Worm (Caenorhabditis elegans) whole organism, early embryonic: Measurements from ENCODE around the gene Y48A6B.14.

Experiments
- B0310.2 ChIP-seq: sonication (generic microtip); optimal IDR thresholded peaks from 2 replicates; lab custom pipeline; 2016; ENCODE audit warnings: mild to moderate bottlenecking, missing genetic modification characterization, missing compliant biosample characterization
- F13C5.2 ChIP-seq: sonication (generic microtip); optimal IDR thresholded peaks from 2 replicates; lab custom pipeline; 2017; ENCODE audit warnings: mild to moderate bottlenecking, missing genetic modification characterization, inconsistent platforms, missing compliant biosample characterization
- aly-1 ChIP-seq: sonication (generic microtip); optimal IDR thresholded peaks from 2 replicates; lab custom pipeline; 2016; ENCODE audit warnings: missing genetic modification characterization, missing compliant biosample characterization
- ama-1 ChIP-seq: fragments of 150-350 bp; optimal IDR thresholded peaks from 2 replicates; lab custom pipeline; 2014
- ceh-13 ChIP-seq: fragments of 200-800 bp; sonication (Bioruptor generic); optimal IDR thresholded peaks from 2 replicates; lab custom pipeline; 2018; ENCODE audit warnings: mild to moderate bottlenecking, missing genetic modification characterization, missing compliant biosample characterization
- ceh-36 ChIP-seq: sonication (generic microtip); optimal IDR thresholded peaks from 2 replicates; lab custom pipeline; 2016; ENCODE audit warnings: missing genetic modification characterization, inconsistent platforms, missing compliant biosample characterization
- ets-7 ChIP-seq: sonication (generic microtip); optimal IDR thresholded peaks from 2 replicates; lab custom pipeline; 2016; ENCODE audit warnings: missing genotype, missing genetic modification characterization, missing compliant biosample characterization
- flt-1 ChIP-seq: fragments of 200-800 bp; sonication (Bioruptor generic); IDR thresholded peaks from 2 replicates; pipeline ENCODE4 v1.3.6; 2022; ENCODE audit warnings: missing genetic modification characterization, missing compliant biosample characterization
- hmbx-1 ChIP-seq: sonication (generic microtip); optimal IDR thresholded peaks from 2 replicates; lab custom pipeline; 2016; ENCODE audit warnings: mild to moderate bottlenecking, missing genetic modification characterization, missing compliant biosample characterization
- hmg-4 ChIP-seq: fragments of 200-800 bp; sonication (Bioruptor generic); optimal IDR thresholded peaks from 2 replicates; lab custom pipeline; 2018; ENCODE audit warnings: mild to moderate bottlenecking, missing genetic modification characterization, missing compliant biosample characterization
- hnd-1 ChIP-seq: sonication (generic microtip); optimal IDR thresholded peaks from 2 replicates; lab custom pipeline; 2016; ENCODE audit warnings: missing genetic modification characterization, missing compliant biosample characterization
- pes-1 ChIP-seq: fragments of 200-800 bp; sonication (Bioruptor generic); IDR thresholded peaks from 2 replicates; pipeline ENCODE4 v1.3.6; 2022; ENCODE audit warnings: missing genetic modification reagents, missing genetic modification characterization, missing compliant biosample characterization
- scrt-1 ChIP-seq: fragments of 200-800 bp; sonication (Bioruptor generic); IDR thresholded peaks from 2 replicates; pipeline ENCODE4 v1.3.6; 2022; ENCODE audit warnings: missing genetic modification characterization, missing compliant biosample characterization
- sea-1 ChIP-seq: fragments of 200-800 bp; sonication (Bioruptor generic); conservative IDR thresholded peaks from 2 replicates; pipeline ENCODE4 v1.3.6; 2022; ENCODE audit warnings: missing genetic modification characterization, missing compliant biosample characterization
- tbx-11 ChIP-seq: fragments of 200-800 bp; sonication (Bioruptor generic); IDR thresholded peaks from 2 replicates; pipeline ENCODE4 v1.3.6; 2022; ENCODE audit warnings: missing genetic modification characterization, missing compliant biosample characterization
- tbx-37 ChIP-seq: fragments of 200-800 bp; sonication (Bioruptor generic); conservative IDR thresholded peaks from 2 replicates; pipeline ENCODE4 v1.3.6; 2022; ENCODE audit warnings: missing genetic modification reagents, missing genetic modification characterization, missing compliant biosample characterization
- tra-4 ChIP-seq: sonication (generic microtip); optimal IDR thresholded peaks from 2 replicates; lab custom pipeline; 2017; ENCODE audit warnings: missing genetic modification characterization, missing compliant biosample characterization

Y48A6B.14 gene

ce11 chrIII:11045196-11045595 is 13.8 kb downstream of the Y48A6B.14 start:
- TF ChIP-seq sea-1 (GFP tag; lab: Robert Waterston, UW), result no peak

- TF ChIP-seq ama-1 (lab: Kevin White, UChicago), result no peak
- no peak for TF ChIP-seq pes-1 (GFP tag; lab: Robert Waterston, UW)
- no peak for TF ChIP-seq hmg-4 (GFP tag; lab: Kevin White, UChicago)
- no peak for TF ChIP-seq hmbx-1 (tag; lab: Kevin White, UChicago)
- TF ChIP-seq tbx-37 (GFP tag; lab: Robert Waterston, UW), result no peak
- no peak for TF ChIP-seq scrt-1 (GFP tag; lab: Robert Waterston, UW)
- TF ChIP-seq tbx-11 (GFP tag; lab: Robert Waterston, UW), result no peak
- no peak for TF ChIP-seq flt-1 (GFP tag; lab: Robert Waterston, UW)
- no peak for TF ChIP-seq F13C5.2 (tag; lab: Kevin White, UChicago)
Observed at ce11 chrIII:11046549-11046948, 15.1 kb downstream of the Y48A6B.14 start.

DNA sequence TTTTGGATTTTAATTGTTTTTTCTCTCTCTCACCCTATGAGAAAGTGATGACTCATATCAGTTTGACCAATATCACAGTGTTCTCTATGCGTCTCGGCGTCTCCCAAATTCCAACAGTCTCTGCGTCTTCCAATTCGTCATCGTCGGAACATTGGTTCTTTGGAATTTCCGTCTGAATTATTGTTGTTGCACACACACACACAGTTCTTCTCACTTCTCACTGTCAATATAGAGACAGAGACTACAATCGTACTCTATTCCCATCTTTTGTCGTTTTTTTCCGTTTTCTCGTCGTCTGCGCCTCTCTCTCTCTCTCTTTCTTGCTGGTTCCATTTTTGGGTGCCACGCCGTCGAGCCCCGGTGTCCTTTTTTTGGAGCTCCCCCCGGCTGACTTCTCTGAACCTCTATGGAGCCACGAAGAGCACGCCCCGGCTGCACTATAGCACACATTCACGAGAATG is 19.3 kb downstream of the Y48A6B.14 start:
- TF ChIP-seq ceh-13 (GFP tag; lab: Kevin White, UChicago) (no peak), scrt-1 (GFP tag; lab: Robert Waterston, UW) (no peak), pes-1 (GFP tag; lab: Robert Waterston, UW) (no peak), ceh-36 (tag; lab: Kevin White, UChicago) (no peak), sea-1 (GFP tag; lab: Robert Waterston, UW) (no peak), hnd-1 (tag; lab: Kevin White, UChicago) (no peak)

DNA sequence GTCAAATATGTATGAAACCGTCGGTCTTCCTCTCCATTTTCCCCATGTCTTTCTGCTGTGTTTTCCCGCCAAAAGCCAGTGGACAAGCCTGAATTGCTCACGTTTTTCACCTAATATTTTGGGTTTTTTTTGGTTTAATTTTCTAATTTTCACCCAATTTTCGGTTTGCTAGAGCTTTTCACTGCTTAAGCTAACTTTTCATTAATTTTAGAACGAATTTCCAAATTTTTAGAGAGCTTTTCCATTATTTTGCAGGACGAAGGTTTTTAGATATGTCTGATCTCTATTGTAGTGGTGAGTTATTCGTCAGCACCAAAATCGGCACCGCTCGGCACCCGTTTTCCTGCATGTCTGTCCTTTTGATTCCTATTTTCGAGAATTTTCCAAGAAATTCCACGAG is 22.2 kb downstream of the Y48A6B.14 start:
- TF ChIP-seq aly-1 (tag; lab: Kevin White, UChicago) (no peak), F13C5.2 (tag; lab: Kevin White, UChicago) (no peak), ceh-36 (tag; lab: Kevin White, UChicago) (no peak), ets-7 (tag; lab: Kevin White, UChicago) (no peak), ama-1 (lab: Kevin White, UChicago) (no peak)

- no peak for TF ChIP-seq ama-1 (lab: Kevin White, UChicago)
- no peak for TF ChIP-seq flt-1 (GFP tag; lab: Robert Waterston, UW)
- no peak for TF ChIP-seq pes-1 (GFP tag; lab: Robert Waterston, UW)
- TF ChIP-seq aly-1 (tag; lab: Kevin White, UChicago), result no peak
- TF ChIP-seq sea-1 (GFP tag; lab: Robert Waterston, UW), result no peak
- TF ChIP-seq tbx-11 (GFP tag; lab: Robert Waterston, UW), result no peak
- no peak for TF ChIP-seq scrt-1 (GFP tag; lab: Robert Waterston, UW)
- TF ChIP-seq tbx-37 (GFP tag; lab: Robert Waterston, UW), result no peak
- no peak for TF ChIP-seq ceh-36 (tag; lab: Kevin White, UChicago)
Observed at ce11 chrIII:11054032-11054431, 22.6 kb downstream of the Y48A6B.14 start.

DNA sequence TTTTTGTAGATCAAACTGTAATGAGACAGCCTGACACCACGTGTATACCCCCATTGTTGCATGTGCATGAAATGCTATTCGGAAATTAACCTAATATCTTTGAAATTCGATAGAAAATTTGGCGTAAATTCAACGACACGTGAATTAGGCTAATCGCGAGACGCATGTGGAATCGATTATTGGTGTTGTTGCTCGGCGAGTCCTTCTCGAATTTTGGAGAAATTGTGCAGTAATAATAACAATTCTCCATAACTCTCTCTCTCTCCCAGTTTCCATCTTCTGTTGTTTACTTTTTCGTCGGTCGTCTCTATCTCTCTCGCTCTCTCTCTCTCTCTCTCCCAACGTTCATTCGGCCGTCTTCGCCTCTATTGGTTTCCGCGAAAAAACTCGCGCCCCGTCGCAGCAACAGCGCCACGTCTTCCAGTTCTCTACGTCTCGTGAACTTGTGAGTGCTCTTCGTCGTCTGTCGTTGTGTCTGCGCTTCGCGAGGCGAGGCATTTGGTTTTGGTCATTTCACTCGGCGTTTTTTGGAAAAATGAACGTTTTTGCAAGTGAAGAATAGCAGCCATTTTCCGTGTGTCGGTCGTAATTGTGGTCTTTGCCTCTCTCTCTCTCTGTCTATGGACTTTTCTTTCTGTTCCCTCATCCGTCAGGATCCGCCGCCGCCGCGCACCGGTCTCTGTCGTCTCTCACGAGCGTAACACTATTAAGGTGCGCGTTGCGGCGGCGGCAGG is 23.3 kb downstream of the Y48A6B.14 start:
- TF ChIP-seq pes-1 (GFP tag; lab: Robert Waterston, UW) (no peak), tra-4 (no peak), B0310.2 (tag; lab: Kevin White, UChicago) (no peak), ama-1 (lab: Kevin White, UChicago) (no peak), flt-1 (GFP tag; lab: Robert Waterston, UW) (no peak), F13C5.2 (tag; lab: Kevin White, UChicago) (no peak), tbx-37 (GFP tag; lab: Robert Waterston, UW) (no peak), hnd-1 (tag; lab: Kevin White, UChicago) (no peak), tbx-11 (GFP tag; lab: Robert Waterston, UW) (no peak), ceh-13 (GFP tag; lab: Kevin White, UChicago) (no peak), ceh-36 (tag; lab: Kevin White, UChicago) (no peak), aly-1 (tag; lab: Kevin White, UChicago) (no peak), hmg-4 (GFP tag; lab: Kevin White, UChicago) (no peak), scrt-1 (GFP tag; lab: Robert Waterston, UW) (no peak), sea-1 (GFP tag; lab: Robert Waterston, UW) (no peak), hmbx-1 (tag; lab: Kevin White, UChicago) (no peak), ets-7 (tag; lab: Kevin White, UChicago) (no peak)

- no peak for TF ChIP-seq pes-1 (GFP tag; lab: Robert Waterston, UW)
- no peak for TF ChIP-seq sea-1 (GFP tag; lab: Robert Waterston, UW)
- TF ChIP-seq F13C5.2 (tag; lab: Kevin White, UChicago), result no peak
- TF ChIP-seq flt-1 (GFP tag; lab: Robert Waterston, UW), result no peak
- no peak for TF ChIP-seq hmbx-1 (tag; lab: Kevin White, UChicago)
- TF ChIP-seq tra-4, result no peak
Observed at ce11 chrIII:11059775-11060174, 28.4 kb downstream of the Y48A6B.14 start.

DNA sequence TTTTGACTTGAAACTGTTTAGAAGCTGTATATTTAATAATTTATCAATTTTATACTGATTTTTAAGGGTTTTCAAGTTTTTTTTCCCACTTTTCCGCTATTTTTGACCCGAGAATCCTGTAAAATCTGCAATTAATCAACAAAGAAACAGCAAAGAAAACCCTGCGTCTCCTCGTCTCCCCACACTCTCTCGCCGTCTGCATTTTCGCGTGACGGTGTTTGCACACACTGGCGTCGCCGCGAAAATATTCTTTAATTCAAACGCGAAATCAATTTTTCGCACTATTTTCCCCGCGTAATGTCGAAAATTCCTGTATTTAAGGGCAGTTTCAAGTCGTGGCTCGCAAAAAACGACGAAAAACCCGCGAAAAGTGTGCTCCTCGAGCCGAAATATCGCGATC is 31.9 kb downstream of the Y48A6B.14 start, which contains the start of gene rsa-2:
Gene rsa-2, plus strand, starts transcription at position 221 of the 400 bp plus-strand sequence.
- TF ChIP-seq F13C5.2 (tag; lab: Kevin White, UChicago), result peak; percentile 52
- no peak for TF ChIP-seq ceh-36 (tag; lab: Kevin White, UChicago)
- no peak for TF ChIP-seq sea-1 (GFP tag; lab: Robert Waterston, UW)
- TF ChIP-seq hmbx-1 (tag; lab: Kevin White, UChicago), result no peak
